Worm (Caenorhabditis elegans): ENCODE measurements around the gene srh-304.

The srh-304 gene

ce11 chrV:17805323-17805722 is 23.1 kb upstream of the srh-304 start, which contains the start of gene srh-291 (continued):
- TF ChIP-seq ceh-28 (tag; optimal IDR thresholded peaks at IDR 0.05) (no peak), nhr-10 (tag; optimal IDR thresholded peaks at IDR 0.05) (no peak)

ce11 chrV:17810053-17810452 is 18.4 kb upstream of the srh-304 start, which contains the start of gene srh-296:
TSS of gene srh-296 (plus strand) at chrV:17810353.
- TF ChIP-seq zip-2 (tag; optimal IDR thresholded peaks at IDR 0.05) (no peak), unc-62 (GFP tag; optimal IDR thresholded peaks at IDR 0.05 in 1 of 2) (peak in 1 of 2 experiments; percentile 2), unc-62 (tag; optimal IDR thresholded peaks at IDR 0.05) (no peak), dmd-6 (GFP tag; IDR thresholded peaks at IDR 0.05) (no peak), nhr-10 (tag; optimal IDR thresholded peaks at IDR 0.05) (no peak), nhr-48 (tag; optimal IDR thresholded peaks at IDR 0.05) (no peak), D1046.2 (GFP tag; IDR thresholded peaks at IDR 0.05) (no peak)

- TF ChIP-seq D1046.2 (GFP tag; IDR thresholded peaks at IDR 0.05), result peak; percentile 50; the same call in 1 of the 2 replicates
- TF ChIP-seq nhr-42 (GFP tag; IDR thresholded peaks at IDR 0.05), result no peak
- TF ChIP-seq zip-11 (GFP tag; IDR thresholded peaks at IDR 0.05), result no peak
- peak; percentile 94 for TF ChIP-seq set-16 (GFP tag; IDR thresholded peaks at IDR 0.05)
- TF ChIP-seq dmd-9 (GFP tag; IDR thresholded peaks at IDR 0.05), result no peak
- TF ChIP-seq T20F7.1 (GFP tag; optimal IDR thresholded peaks at IDR 0.05), result no peak
- peak; percentile 57 for TF ChIP-seq egl-43 (GFP tag; IDR thresholded peaks at IDR 0.05)
- no peak for TF ChIP-seq nhr-10 (tag; optimal IDR thresholded peaks at IDR 0.05)
- TF ChIP-seq lin-1 (GFP tag; IDR thresholded peaks at IDR 0.05), result no peak
- 0 out of 2 replicates have a peak, but pooled peaks have one; percentile 49 for TF ChIP-seq saeg-2 (GFP tag; IDR thresholded peaks at IDR 0.05)
- no peak for TF ChIP-seq aly-2 (tag; optimal IDR thresholded peaks at IDR 0.05)
- no peak for TF ChIP-seq ces-1 (GFP tag; optimal IDR thresholded peaks at IDR 0.05)
- TF ChIP-seq unc-62 (GFP tag; optimal IDR thresholded peaks at IDR 0.05 in 1 of 2), result no peak
- no peak for TF ChIP-seq unc-62 (tag; optimal IDR thresholded peaks at IDR 0.05)
- TF ChIP-seq ceh-28 (tag; optimal IDR thresholded peaks at IDR 0.05), result no peak
- TF ChIP-seq jun-1 (tag; optimal IDR thresholded peaks at IDR 0.05), result no peak
These were observed 16.3 kb upstream of the srh-304 start for ce11 chrV:17812127-17812526.

- no peak for TF ChIP-seq lin-1 (GFP tag; IDR thresholded peaks at IDR 0.05)
- TF ChIP-seq nhr-77 (tag; optimal IDR thresholded peaks at IDR 0.05), result no peak
- TF ChIP-seq spr-3 (GFP tag; optimal IDR thresholded peaks at IDR 0.05), result no peak
- peak in 1 of 2 experiments; percentile 26 for TF ChIP-seq unc-62 (GFP tag; optimal IDR thresholded peaks at IDR 0.05 in 1 of 2)
- TF ChIP-seq unc-62 (tag; optimal IDR thresholded peaks at IDR 0.05), result no peak
These were observed 9.8 kb upstream of the srh-304 start, which contains the start of gene srh-298 for ce11 chrV:17818567-17818966. TSS of gene srh-298 (plus strand) at chrV:17818867.

DNA sequence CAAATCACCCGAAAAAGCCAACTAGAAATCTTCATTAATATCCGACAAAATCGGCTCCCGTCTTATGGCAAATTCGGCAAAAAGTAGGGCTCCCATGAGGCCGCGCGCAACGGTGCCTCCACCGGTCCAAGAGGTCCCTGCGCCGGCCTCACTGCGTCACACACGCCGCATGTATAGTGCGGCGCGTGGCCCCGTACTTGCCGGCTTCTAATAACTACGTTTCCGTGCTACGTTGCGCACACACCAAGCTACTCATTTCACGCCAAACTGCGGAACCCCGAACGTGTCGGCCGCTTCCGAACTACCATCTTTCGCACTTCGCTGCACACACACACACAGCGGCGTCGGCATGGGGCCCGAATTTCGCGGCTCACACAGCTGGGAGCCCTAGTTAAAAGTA is 8.7 kb upstream of the srh-304 start:
- TF ChIP-seq ZK337.2 (GFP tag; IDR thresholded peaks at IDR 0.05), result no peak
- no peak for TF ChIP-seq saeg-2 (GFP tag; IDR thresholded peaks at IDR 0.05)
- TF ChIP-seq lir-3 (tag; optimal IDR thresholded peaks at IDR 0.05), result no peak
- TF ChIP-seq nhr-28 (tag; optimal IDR thresholded peaks at IDR 0.05), result no peak
- TF ChIP-seq mxl-3 (GFP tag; optimal IDR thresholded peaks at IDR 0.05), result no peak
- peak; percentile 73 for TF ChIP-seq set-16 (GFP tag; IDR thresholded peaks at IDR 0.05)
- no peak for TF ChIP-seq mdt-29 (GFP tag; IDR thresholded peaks at IDR 0.05)
- TF ChIP-seq zfp-2 (tag; optimal IDR thresholded peaks at IDR 0.05), result no peak
- TF ChIP-seq lin-15B (tag; optimal IDR thresholded peaks at IDR 0.05), result no peak
- TF ChIP-seq dmd-6 (GFP tag; IDR thresholded peaks at IDR 0.05), result no peak
- TF ChIP-seq egl-43 (GFP tag; IDR thresholded peaks at IDR 0.05), result peak; percentile 68; the same call in 1 of the 2 replicates
- TF ChIP-seq dpl-1 (GFP tag; optimal IDR thresholded peaks at IDR 0.05), result no peak
- TF ChIP-seq nhr-6 (tag; optimal IDR thresholded peaks at IDR 0.05), result no peak
- no peak for TF ChIP-seq ceh-32 (tag; optimal IDR thresholded peaks at IDR 0.05; ENCODE audit: poor library complexity)
- TF ChIP-seq F44E2.7 (GFP tag; IDR thresholded peaks at IDR 0.05), result no peak
- TF ChIP-seq ceh-82 (tag; optimal IDR thresholded peaks at IDR 0.05), result no peak

All from whole organism, L4 larva.